Fruit fly (Drosophila melanogaster): ENCODE measurements around the gene CG14111.

CG14111 gene

dm6 chr3L:13409809-13410521, 32.2 kb downstream of the CG14111 start:
- no peak for TF ChIP-seq Abd-B (GFP tag; optimal IDR thresholded peaks at IDR 0.05)
- peak; percentile 54 for TF ChIP-seq woc (GFP tag; optimal IDR thresholded peaks at IDR 0.05)
- no peak for TF ChIP-seq Hr83 (GFP tag; optimal IDR thresholded peaks at IDR 0.05; ENCODE audit: poor library complexity, severe bottlenecking)
- peak; percentile 21 for TF ChIP-seq br (GFP tag; optimal IDR thresholded peaks at IDR 0.05)
- TF ChIP-seq HLH106 (tag; optimal IDR thresholded peaks at IDR 0.05): peak; percentile 32
- no peak for TF ChIP-seq usp (GFP tag; optimal IDR thresholded peaks at IDR 0.05)
- no peak for TF ChIP-seq rgr (GFP tag; optimal IDR thresholded peaks at IDR 0.05)
- TF ChIP-seq sage (GFP tag; optimal IDR thresholded peaks at IDR 0.05): no peak
- peak; percentile 25 for TF ChIP-seq fru (GFP tag; optimal IDR thresholded peaks at IDR 0.05)
- TF ChIP-seq CG32264 (GFP tag; optimal IDR thresholded peaks at IDR 0.05): no peak
- no peak for TF ChIP-seq dsf (GFP tag; optimal IDR thresholded peaks at IDR 0.05; ENCODE audit: borderline replicate concordance)
- peak; percentile 16 for TF ChIP-seq OdsH (GFP tag; optimal IDR thresholded peaks at IDR 0.05)
- TF ChIP-seq Jra (GFP tag; optimal IDR thresholded peaks at IDR 0.05): no peak
- TF ChIP-seq N (GFP tag; optimal IDR thresholded peaks at IDR 0.05): no peak
- TF ChIP-seq Dif (GFP tag; optimal IDR thresholded peaks at IDR 0.05; ENCODE audit: partially characterized antibody): no peak
- no peak for TF ChIP-seq tai (GFP tag; optimal IDR thresholded peaks at IDR 0.05)
- peak in 1 of 2 experiments; percentile 32 for TF ChIP-seq foxo (GFP tag; optimal IDR thresholded peaks at IDR 0.05)
- TF ChIP-seq pan (optimal IDR thresholded peaks at IDR 0.05): no peak
- TF ChIP-seq Dfd (GFP tag; optimal IDR thresholded peaks at IDR 0.05): no peak
- TF ChIP-seq dl (GFP tag; optimal IDR thresholded peaks at IDR 0.05; ENCODE audit: insufficient read depth in 1 of 2, partially characterized antibody in 2 of 2): no peak
- TF ChIP-seq CrebA (GFP tag; optimal IDR thresholded peaks at IDR 0.05; ENCODE audit: borderline replicate concordance): no peak
- no peak for TF ChIP-seq Myc (optimal IDR thresholded peaks at IDR 0.05)
- no peak for TF ChIP-seq Hnf4 (GFP tag; optimal IDR thresholded peaks at IDR 0.05)
- TF ChIP-seq Rel (GFP tag; optimal IDR thresholded peaks at IDR 0.05): no peak
- no peak for TF ChIP-seq Rel (tag; optimal IDR thresholded peaks at IDR 0.05)
- peak; percentile 9 for TF ChIP-seq psq (GFP tag; optimal IDR thresholded peaks at IDR 0.05)
- TF ChIP-seq ey (GFP tag; optimal IDR thresholded peaks at IDR 0.05): peak; percentile 35
- no peak for TF ChIP-seq Vsx2 (GFP tag; optimal IDR thresholded peaks at IDR 0.05; ENCODE audit: partially characterized antibody)
- TF ChIP-seq lola (GFP tag; optimal IDR thresholded peaks at IDR 0.05): no peak
- no peak for TF ChIP-seq CG9705 (GFP tag; optimal IDR thresholded peaks at IDR 0.05)
- TF ChIP-seq Hr78 (GFP tag; optimal IDR thresholded peaks at IDR 0.05): no peak
- peak; percentile 20 for TF ChIP-seq h (GFP tag; optimal IDR thresholded peaks at IDR 0.05)
- peak; percentile 42 for TF ChIP-seq Sp1 (GFP tag; optimal IDR thresholded peaks at IDR 0.05)
- no peak for TF ChIP-seq jim (GFP tag; optimal IDR thresholded peaks at IDR 0.05)
- TF ChIP-seq brk (GFP tag; optimal IDR thresholded peaks at IDR 0.05): no peak

dm6 chr3L:13410999-13411398, 33.2 kb downstream of the CG14111 start:
- TF ChIP-seq dmrt93B (GFP tag; optimal IDR thresholded peaks at IDR 0.05) (no peak), h (GFP tag; optimal IDR thresholded peaks at IDR 0.05) (peak; percentile 11), CG32264 (GFP tag; optimal IDR thresholded peaks at IDR 0.05) (no peak), N (GFP tag; optimal IDR thresholded peaks at IDR 0.05) (no peak), ey (GFP tag; optimal IDR thresholded peaks at IDR 0.05) (peak; percentile 13), Hr83 (GFP tag; optimal IDR thresholded peaks at IDR 0.05; ENCODE audit: poor library complexity, severe bottlenecking) (peak; percentile 56), rgr (GFP tag; optimal IDR thresholded peaks at IDR 0.05) (peak; percentile 7), Dif (GFP tag; optimal IDR thresholded peaks at IDR 0.05; ENCODE audit: partially characterized antibody) (no peak), lola (GFP tag; optimal IDR thresholded peaks at IDR 0.05) (no peak), Vsx2 (GFP tag; optimal IDR thresholded peaks at IDR 0.05; ENCODE audit: partially characterized antibody) (peak; percentile 18), foxo (GFP tag; optimal IDR thresholded peaks at IDR 0.05) (peak in 1 of 2 experiments; percentile 22), Myc (optimal IDR thresholded peaks at IDR 0.05) (no peak)
